ENCODE assay signal across 6 fruit fly cellular contexts in the genomic region with DNA sequence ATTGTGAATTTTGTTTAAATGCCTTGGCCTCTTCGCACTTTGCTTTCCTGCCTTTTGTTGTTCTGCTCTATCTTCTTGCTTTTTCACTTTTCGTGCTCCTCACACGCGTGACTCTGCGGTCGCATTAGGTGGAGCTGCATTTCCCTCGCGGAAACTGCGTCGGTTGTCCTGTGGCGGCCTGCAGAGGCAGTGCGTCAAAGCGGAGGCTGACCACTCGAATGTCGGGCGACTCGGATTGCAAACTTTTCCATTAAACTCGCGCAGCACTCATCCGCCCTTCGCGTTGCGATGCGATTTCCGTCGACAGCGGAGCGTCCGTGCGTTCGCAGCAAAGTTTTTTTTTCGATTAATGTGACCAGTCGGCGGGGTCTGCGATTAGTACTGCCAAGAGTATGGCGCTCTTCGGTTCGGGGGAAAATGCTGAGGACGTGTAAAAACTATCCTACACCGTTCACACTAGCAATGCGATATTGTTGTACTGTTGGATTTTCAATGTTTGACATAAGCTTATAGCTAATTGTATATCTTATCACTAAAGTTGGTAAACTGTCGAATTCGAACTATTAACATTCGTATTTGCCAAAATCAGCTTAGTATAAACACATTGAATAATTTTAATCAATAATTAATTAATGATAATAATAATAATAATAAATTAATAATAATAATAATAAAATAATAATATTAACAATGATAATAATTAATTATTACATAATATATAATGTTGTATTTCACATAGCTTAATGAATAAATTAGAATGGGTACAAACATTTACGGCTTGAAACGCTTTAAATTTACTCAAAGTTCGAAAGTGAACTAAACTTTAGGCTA.
TF ChIP-seq lines count a peak whose summit lies in the region.

Gene CG6051, minus strand, starts transcription at position 385 of the 831 bp plus-strand sequence.

- TF ChIP-seq CTCF in S2 (optimal IDR thresholded peaks at IDR 0.05; lab: Kevin White, UChicago), result peak; percentile 26 to 44
- TF ChIP-seq CTCF in whole organism, embryonic (GFP tag; optimal IDR thresholded peaks at IDR 0.05; lab: Kevin White, UChicago), result no peak

TF ChIP-seq in whole organism, adult, 20 proteins besides CTCF, POLR2A, EP300 and RAD21 (continues in another document):
- TF ChIP-seq Hr96 (GFP tag; optimal IDR thresholded peaks at IDR 0.05; lab: Kevin White, UChicago) (peak; percentile 39), CG1620 (GFP tag; optimal IDR thresholded peaks at IDR 0.05; lab: Kevin White, UChicago) (peak; percentile 39), toe (GFP tag; optimal IDR thresholded peaks at IDR 0.05; lab: Kevin White, UChicago) (peak; percentile 51), CG12768 (GFP tag; optimal IDR thresholded peaks at IDR 0.05; lab: Kevin White, UChicago) (peak; percentile 0), tj (GFP tag; optimal IDR thresholded peaks at IDR 0.05; lab: Kevin White, UChicago) (peak; percentile 43), CG7101 (tag; optimal IDR thresholded peaks at IDR 0.05; lab: Kevin White, UChicago) (no peak), kay (GFP tag; lab: Kevin White, UChicago; ENCODE audit: borderline replicate concordance) (no peak), Crg-1 (GFP tag; optimal IDR thresholded peaks at IDR 0.05; lab: Kevin White, UChicago) (no peak), CG5204 (GFP tag; optimal IDR thresholded peaks at IDR 0.05; lab: Kevin White, UChicago) (no peak), cnc (optimal IDR thresholded peaks at IDR 0.05; lab: Kevin White, UChicago) (no peak), Mnt (GFP tag; optimal IDR thresholded peaks at IDR 0.05; lab: Kevin White, UChicago) (peak; percentile 76), CG14711 (tag; optimal IDR thresholded peaks at IDR 0.05; lab: Kevin White, UChicago) (no peak), cic (GFP tag; optimal IDR thresholded peaks at IDR 0.05; lab: Kevin White, UChicago) (no peak), pad (GFP tag; optimal IDR thresholded peaks at IDR 0.05; lab: Kevin White, UChicago) (no peak), CG33017 (tag; optimal IDR thresholded peaks at IDR 0.05; lab: Kevin White, UChicago) (peak; percentile 1), Clk (GFP tag; optimal IDR thresholded peaks at IDR 0.05; lab: Kevin White, UChicago) (peak; percentile 26)

TF ChIP-seq in whole organism, embryonic, 481 proteins besides CTCF, POLR2A, EP300 and RAD21 (continues in another document):
- TF ChIP-seq CG7372 (GFP tag; IDR thresholded peaks at IDR 0.05; lab: Robert Waterston, UW) (no peak), CG7928 (GFP tag; optimal IDR thresholded peaks at IDR 0.05; lab: Kevin White, UChicago) (peak; percentile 35), Gug (GFP tag; IDR thresholded peaks at IDR 0.05; lab: Robert Waterston, UW) (peak; percentile 58; the same call in 1 of the 4 replicates), pan (optimal IDR thresholded peaks at IDR 0.05; lab: Kevin White, UChicago) (no peak), pan (GFP tag; optimal IDR thresholded peaks at IDR 0.05 in 1 of 2, IDR thresholded peaks at IDR 0.05 in 1 of 2) (no peak), lbe (GFP tag; optimal IDR thresholded peaks at IDR 0.05; lab: Kevin White, UChicago) (no peak), CG8281 (tag; optimal IDR thresholded peaks at IDR 0.05; lab: Kevin White, UChicago) (peak; percentile 55), Blimp-1 (GFP tag; optimal IDR thresholded peaks at IDR 0.05; lab: Kevin White, UChicago) (peak; percentile 37), pum (GFP tag; optimal IDR thresholded peaks at IDR 0.05; lab: Kevin White, UChicago) (peak; percentile 57), Hr78 (GFP tag; optimal IDR thresholded peaks at IDR 0.05; lab: Kevin White, UChicago) (peak in 1 of 2 experiments; percentile 13), CG10366 (GFP tag; IDR thresholded peaks at IDR 0.05; lab: Robert Waterston, UW) (no peak), CG15479 (GFP tag; optimal IDR thresholded peaks at IDR 0.05; lab: Kevin White, UChicago) (no peak), CG8924 (tag; optimal IDR thresholded peaks at IDR 0.05; lab: Kevin White, UChicago) (peak; percentile 71), Ets97D (GFP tag; optimal IDR thresholded peaks at IDR 0.05; lab: Kevin White, UChicago) (peak; percentile 53), croc (GFP tag; conservative IDR thresholded peaks at IDR 0.05; lab: Robert Waterston, UW) (no peak), Gsc (GFP tag; IDR thresholded peaks at IDR 0.05; lab: Robert Waterston, UW) (no peak)

TF ChIP-seq in whole organism, prepupa, 60 proteins besides CTCF, POLR2A, EP300 and RAD21 (continues in another document):
- TF ChIP-seq Sox14 (GFP tag; optimal IDR thresholded peaks at IDR 0.05; lab: Kevin White, UChicago), result peak; percentile 34
- TF ChIP-seq CG16779 (tag; optimal IDR thresholded peaks at IDR 0.05; lab: Kevin White, UChicago), result peak; percentile 37
- peak; percentile 28 for TF ChIP-seq CG6792 (GFP tag; optimal IDR thresholded peaks at IDR 0.05; lab: Kevin White, UChicago)
- TF ChIP-seq CG11294 (GFP tag; IDR thresholded peaks at IDR 0.05; lab: Robert Waterston, UW), result no peak
- TF ChIP-seq eg (GFP tag; IDR thresholded peaks at IDR 0.05; lab: Robert Waterston, UW), result no peak
- no peak for TF ChIP-seq CG11902 (GFP tag; optimal IDR thresholded peaks at IDR 0.05; lab: Kevin White, UChicago)
- TF ChIP-seq Hr38 (GFP tag; optimal IDR thresholded peaks at IDR 0.05; lab: Kevin White, UChicago), result no peak
- TF ChIP-seq Ets96B (tag; optimal IDR thresholded peaks at IDR 0.05; lab: Kevin White, UChicago), result no peak
- peak; percentile 41 to 46 for TF ChIP-seq ss (GFP tag; optimal IDR thresholded peaks at IDR 0.05; lab: Kevin White, UChicago)
- peak; percentile 44 for TF ChIP-seq Eip78C (GFP tag; lab: Kevin White, UChicago)
- peak; percentile 54 for TF ChIP-seq CG3919 (GFP tag; optimal IDR thresholded peaks at IDR 0.05; lab: Kevin White, UChicago)
- peak; percentile 7 for TF ChIP-seq dsx (GFP tag; optimal IDR thresholded peaks at IDR 0.05; lab: Kevin White, UChicago; ENCODE audit: poor library complexity, severe bottlenecking)
- TF ChIP-seq Sox102F (GFP tag; optimal IDR thresholded peaks at IDR 0.05; lab: Kevin White, UChicago), result no peak
- no peak for TF ChIP-seq CG6163 (GFP tag; IDR thresholded peaks at IDR 0.05; lab: Robert Waterston, UW)
- TF ChIP-seq OdsH (GFP tag; optimal IDR thresholded peaks at IDR 0.05; lab: Kevin White, UChicago), result peak; percentile 38
- TF ChIP-seq pdm3 (GFP tag; optimal IDR thresholded peaks at IDR 0.05; lab: Kevin White, UChicago), result peak; percentile 29
- TF ChIP-seq Hr4 (GFP tag; optimal IDR thresholded peaks at IDR 0.05; lab: Kevin White, UChicago), result peak; percentile 54

TF ChIP-seq in whole organism, pupa, 21 proteins besides CTCF, POLR2A, EP300 and RAD21:
- peak; percentile 39 for TF ChIP-seq Snoo (tag; optimal IDR thresholded peaks at IDR 0.05; lab: Kevin White, UChicago)
- no peak for TF ChIP-seq EcR (GFP tag; optimal IDR thresholded peaks at IDR 0.05; lab: Kevin White, UChicago)
- no peak for TF ChIP-seq CG10348 (GFP tag; IDR thresholded peaks at IDR 0.05; lab: Robert Waterston, UW)
- TF ChIP-seq CG32121 (GFP tag; IDR thresholded peaks at IDR 0.05; lab: Robert Waterston, UW), result no peak
- no peak for TF ChIP-seq D1 (tag; optimal IDR thresholded peaks at IDR 0.05; lab: Kevin White, UChicago)
- no peak for TF ChIP-seq CG15710 (tag; optimal IDR thresholded peaks at IDR 0.05; lab: Kevin White, UChicago)
- peak; percentile 4 for TF ChIP-seq Pif1B (GFP tag; optimal IDR thresholded peaks at IDR 0.05; lab: Kevin White, UChicago)
- TF ChIP-seq CG8159 (tag; optimal IDR thresholded peaks at IDR 0.05; lab: Kevin White, UChicago), result peak; percentile 44
- TF ChIP-seq CG4496 (GFP tag; IDR thresholded peaks at IDR 0.05; lab: Robert Waterston, UW), result no peak
- TF ChIP-seq CG17806 (tag; optimal IDR thresholded peaks at IDR 0.05; lab: Kevin White, UChicago), result peak; percentile 24
- TF ChIP-seq CG8301 (tag; optimal IDR thresholded peaks at IDR 0.05; lab: Kevin White, UChicago), result peak; percentile 24
- no peak for TF ChIP-seq CG34367 (tag; optimal IDR thresholded peaks at IDR 0.05; lab: Kevin White, UChicago)
- TF ChIP-seq CG14655 (GFP tag; optimal IDR thresholded peaks at IDR 0.05; lab: Kevin White, UChicago), result peak; percentile 6
- TF ChIP-seq fd96Ca (GFP tag; IDR thresholded peaks at IDR 0.05; lab: Robert Waterston, UW), result no peak
- TF ChIP-seq CG9948 (tag; optimal IDR thresholded peaks at IDR 0.05; lab: Kevin White, UChicago), result peak; percentile 6
- no peak for TF ChIP-seq Pif1A (GFP tag; optimal IDR thresholded peaks at IDR 0.05; lab: Kevin White, UChicago)

TF ChIP-seq in whole organism, wandering third instar larva, 38 proteins besides CTCF, POLR2A, EP300 and RAD21 (continues in another document):
- no peak for TF ChIP-seq tai (GFP tag; optimal IDR thresholded peaks at IDR 0.05; lab: Kevin White, UChicago)
- TF ChIP-seq fru (GFP tag; optimal IDR thresholded peaks at IDR 0.05; lab: Kevin White, UChicago), result no peak
- no peak for TF ChIP-seq br (GFP tag; optimal IDR thresholded peaks at IDR 0.05; lab: Kevin White, UChicago)
- no peak for TF ChIP-seq sv (GFP tag; optimal IDR thresholded peaks at IDR 0.05; lab: Kevin White, UChicago)
- peak; percentile 53 for TF ChIP-seq Sp1 (GFP tag; optimal IDR thresholded peaks at IDR 0.05; lab: Kevin White, UChicago)
- TF ChIP-seq brk (GFP tag; optimal IDR thresholded peaks at IDR 0.05; lab: Kevin White, UChicago), result no peak
- TF ChIP-seq Dfd (GFP tag; optimal IDR thresholded peaks at IDR 0.05; lab: Kevin White, UChicago), result no peak
- TF ChIP-seq Hr78 (GFP tag; optimal IDR thresholded peaks at IDR 0.05; lab: Kevin White, UChicago), result peak; percentile 59
- TF ChIP-seq CG9705 (GFP tag; optimal IDR thresholded peaks at IDR 0.05; lab: Kevin White, UChicago), result no peak
- TF ChIP-seq sage (GFP tag; optimal IDR thresholded peaks at IDR 0.05; lab: Kevin White, UChicago), result no peak
- no peak for TF ChIP-seq GATAd (GFP tag; optimal IDR thresholded peaks at IDR 0.05; lab: Kevin White, UChicago)
- TF ChIP-seq HLH106 (tag; optimal IDR thresholded peaks at IDR 0.05; lab: Kevin White, UChicago), result peak; percentile 43
- peak; percentile 30 for TF ChIP-seq Hnf4 (GFP tag; optimal IDR thresholded peaks at IDR 0.05; lab: Kevin White, UChicago)
- no peak for TF ChIP-seq Mio (GFP tag; optimal IDR thresholded peaks at IDR 0.05; lab: Kevin White, UChicago)
- TF ChIP-seq CrebA (GFP tag; optimal IDR thresholded peaks at IDR 0.05; lab: Kevin White, UChicago; ENCODE audit: borderline replicate concordance), result no peak
- peak; percentile 35 for TF ChIP-seq Dif (GFP tag; optimal IDR thresholded peaks at IDR 0.05; lab: Kevin White, UChicago; ENCODE audit: partially characterized antibody)
- no peak for TF ChIP-seq Myc (optimal IDR thresholded peaks at IDR 0.05; lab: Kevin White, UChicago)
- TF ChIP-seq CG32264 (GFP tag; optimal IDR thresholded peaks at IDR 0.05; lab: Kevin White, UChicago), result no peak
- TF ChIP-seq jim (GFP tag; optimal IDR thresholded peaks at IDR 0.05; lab: Kevin White, UChicago), result no peak
- TF ChIP-seq Jra (GFP tag; optimal IDR thresholded peaks at IDR 0.05; lab: Kevin White, UChicago), result no peak
- TF ChIP-seq dmrt93B (GFP tag; optimal IDR thresholded peaks at IDR 0.05; lab: Kevin White, UChicago), result no peak
- peak; percentile 91 for TF ChIP-seq N (GFP tag; optimal IDR thresholded peaks at IDR 0.05; lab: Kevin White, UChicago)
- no peak for TF ChIP-seq lola (GFP tag; optimal IDR thresholded peaks at IDR 0.05; lab: Kevin White, UChicago)
- peak; percentile 61 for TF ChIP-seq woc (GFP tag; optimal IDR thresholded peaks at IDR 0.05; lab: Kevin White, UChicago)
